Worm (Caenorhabditis elegans) whole organism, L1 larva: Measurements from ENCODE around the gene F22E5.21.
"Not testable (repeated sequence)": the region's sequence is repeated elsewhere in the genome, so short reads cannot be mapped to it uniquely, and the experiment has no call there.

Experiments
- C04F5.9 ChIP-seq: sonication (generic microtip); optimal IDR thresholded peaks from 2 replicates; lab custom pipeline; 2016; ENCODE audit warnings: missing genetic modification characterization, missing compliant biosample characterization
- C34B4.2 ChIP-seq: sonication (generic microtip); optimal IDR thresholded peaks from 2 replicates; lab custom pipeline; 2017; ENCODE audit warnings: mild to moderate bottlenecking, missing genetic modification characterization, missing compliant biosample characterization
- alr-1 ChIP-seq: fragments of 200-800 bp; sonication (Bioruptor generic); optimal IDR thresholded peaks from 2 replicates; lab custom pipeline; 2018; ENCODE audit warnings: borderline replicate concordance, mild to moderate bottlenecking, missing genetic modification characterization, missing compliant biosample characterization
- ama-1 ChIP-seq: fragments of 150-350 bp; optimal IDR thresholded peaks from 2 replicates; lab custom pipeline; 2014
- blmp-1 ChIP-seq: fragments of 150-350 bp; optimal IDR thresholded peaks from 2 replicates; lab custom pipeline; 2014; ENCODE audit warnings: missing biosample characterization, missing genetic modification characterization
- ceh-63 ChIP-seq: fragments of 200-800 bp; sonication (Bioruptor generic); optimal IDR thresholded peaks from 2 replicates; lab custom pipeline; 2018; ENCODE audit warnings: mild to moderate bottlenecking, missing genetic modification characterization, missing compliant biosample characterization
- ceh-88 ChIP-seq: fragments of 200-800 bp; sonication (Bioruptor generic); IDR thresholded peaks from 2 replicates; pipeline ENCODE4 v1.3.6; 2022; ENCODE audit warnings: missing genetic modification characterization, missing compliant biosample characterization
- elt-2 ChIP-seq: sonication (generic microtip); optimal IDR thresholded peaks from 2 replicates; lab custom pipeline; 2016; ENCODE audit warnings: missing genetic modification characterization, mild to moderate bottlenecking, inconsistent platforms, missing compliant biosample characterization, missing genetic modification reagents
- fkh-10 ChIP-seq: sonication (generic microtip); optimal IDR thresholded peaks from 2 replicates; lab custom pipeline; 2017; ENCODE audit warnings: missing biosample characterization, missing genetic modification reagents, missing genetic modification characterization
- fkh-4 ChIP-seq: sonication (generic microtip); optimal IDR thresholded peaks from 2 replicates; lab custom pipeline; 2016; ENCODE audit warnings: missing compliant biosample characterization, missing genetic modification characterization, borderline replicate concordance
- fkh-8 ChIP-seq: sonication (generic microtip); optimal IDR thresholded peaks from 2 replicates; lab custom pipeline; 2016; ENCODE audit warnings: mild to moderate bottlenecking, missing genetic modification characterization, missing compliant biosample characterization
- fos-1 ChIP-seq: fragments of 150-350 bp; optimal IDR thresholded peaks from 2 replicates; lab custom pipeline; 2014; ENCODE audit warnings: missing biosample characterization, missing genetic modification characterization
- hlh-17 ChIP-seq: fragments of 200-800 bp; sonication (Bioruptor generic); optimal IDR thresholded peaks from 2 replicates; lab custom pipeline; 2018; ENCODE audit warnings: missing genetic modification characterization, mild to moderate bottlenecking, missing compliant biosample characterization, moderate library complexity, borderline replicate concordance
- hpl-2 ChIP-seq: fragments of 150-350 bp; optimal IDR thresholded peaks from 2 replicates; lab custom pipeline; 2014; ENCODE audit warnings: missing biosample characterization, missing genetic modification reagents, missing genetic modification characterization
- irx-1 ChIP-seq: sonication (generic microtip); optimal IDR thresholded peaks from 2 replicates; lab custom pipeline; 2016; ENCODE audit warnings: missing genetic modification characterization, missing compliant biosample characterization
- lin-14 ChIP-seq: fragments of 200-800 bp; sonication (Bioruptor generic); optimal IDR thresholded peaks from 2 replicates; lab custom pipeline; 2018; ENCODE audit warnings: mild to moderate bottlenecking, missing genetic modification characterization, moderate library complexity, missing compliant biosample characterization
- lin-35 ChIP-seq, 2 experiments: fragments of 150-350 bp; optimal IDR thresholded peaks; 2 replicates each; lab custom pipeline; 2014; ENCODE audit warnings: missing biosample characterization in 2 of 2, missing genetic modification characterization in 2 of 2, missing genetic modification reagents in 2 of 2
- lir-3 ChIP-seq: sonication (generic microtip); optimal IDR thresholded peaks from 2 replicates; lab custom pipeline; 2016; ENCODE audit warnings: mild to moderate bottlenecking, missing genetic modification characterization, moderate library complexity, missing compliant biosample characterization; ENCODE audit not compliant: poor library complexity
- mdl-1 ChIP-seq, 2 experiments: fragments of 150-350 bp; optimal IDR thresholded peaks; 2 replicates each; lab custom pipeline; 2014 to 2017; ENCODE audit warnings: missing biosample characterization in 2 of 2, missing genetic modification characterization in 2 of 2, inconsistent platforms in 1 of 2
- nhr-11 ChIP-seq: fragments of 150-350 bp; optimal IDR thresholded peaks from 2 replicates; lab custom pipeline; 2014; ENCODE audit warnings: missing biosample characterization, missing genetic modification characterization
- nhr-20 ChIP-seq: sonication (generic microtip); optimal IDR thresholded peaks from 2 replicates; lab custom pipeline; 2016; ENCODE audit warnings: mild to moderate bottlenecking, missing genetic modification characterization, missing compliant biosample characterization
- nhr-237 ChIP-seq: fragments of 150-350 bp; optimal IDR thresholded peaks from 2 replicates; lab custom pipeline; 2014; ENCODE audit warnings: missing biosample characterization, missing genetic modification characterization
- nhr-71 ChIP-seq: sonication (generic microtip); optimal IDR thresholded peaks from 2 replicates; lab custom pipeline; 2016; ENCODE audit warnings: mild to moderate bottlenecking, missing genetic modification characterization, moderate library complexity, missing compliant biosample characterization
- nhr-76 ChIP-seq: sonication (generic microtip); optimal IDR thresholded peaks from 2 replicates; lab custom pipeline; 2017; ENCODE audit warnings: missing biosample characterization, missing genetic modification characterization
- nhr-77 ChIP-seq: fragments of 150-350 bp; optimal IDR thresholded peaks from 2 replicates; lab custom pipeline; 2014; ENCODE audit warnings: missing biosample characterization, missing genetic modification characterization
- pax-3 ChIP-seq: fragments of 200-800 bp; sonication (Bioruptor generic); optimal IDR thresholded peaks from 2 replicates; lab custom pipeline; 2018; ENCODE audit warnings: mild to moderate bottlenecking, missing genetic modification characterization, moderate library complexity, missing compliant biosample characterization
- pqm-1 ChIP-seq: sonication (generic microtip); optimal IDR thresholded peaks from 3 replicates; lab custom pipeline; 2017; ENCODE audit warnings: missing biosample characterization, missing genetic modification characterization
- snu-23 ChIP-seq: sonication (generic microtip); optimal IDR thresholded peaks from 2 replicates; lab custom pipeline; 2016; ENCODE audit warnings: missing genetic modification characterization, missing compliant biosample characterization
- tlp-1 ChIP-seq: fragments of 150-350 bp; optimal IDR thresholded peaks from 2 replicates; lab custom pipeline; 2014; ENCODE audit warnings: missing biosample characterization, missing genetic modification characterization
- unc-30 ChIP-seq: sonication (generic microtip); optimal IDR thresholded peaks from 2 replicates; lab custom pipeline; 2017; ENCODE audit warnings: missing biosample characterization, missing genetic modification characterization
- unc-86 ChIP-seq: sonication (generic microtip); optimal IDR thresholded peaks from 2 replicates; lab custom pipeline; 2016; ENCODE audit warnings: missing genetic modification characterization, missing compliant biosample characterization
- unc-98 ChIP-seq: fragments of 200-800 bp; sonication (Bioruptor generic); IDR thresholded peaks from 2 replicates; pipeline ENCODE4 v1.3.6; 2022; ENCODE audit warnings: missing genetic modification characterization, missing compliant biosample characterization
- vab-15 ChIP-seq: sonication (generic microtip); optimal IDR thresholded peaks from 2 replicates; lab custom pipeline; 2017; ENCODE audit warnings: missing genotype, mild to moderate bottlenecking, missing genetic modification characterization, missing compliant biosample characterization
- zip-4 ChIP-seq: fragments of 200-800 bp; sonication (Bioruptor generic); optimal IDR thresholded peaks from 2 replicates; lab custom pipeline; 2018; ENCODE audit warnings: mild to moderate bottlenecking, missing genetic modification characterization, moderate library complexity, missing compliant biosample characterization

F22E5.21 gene

ce11 chrII:2637359-2637758 is at the start of gene F22E5.21:
F22E5.21 (minus strand) TSS chrII:2637459.
- no peak for TF ChIP-seq nhr-71 (tag; lab: Kevin White, UChicago)
- no peak for TF ChIP-seq fkh-8 (tag; lab: Kevin White, UChicago)
- TF ChIP-seq unc-86 (tag; lab: Kevin White, UChicago), result no peak
- TF ChIP-seq irx-1 (tag; lab: Kevin White, UChicago), result no peak
- TF ChIP-seq lin-14 (GFP tag; lab: Kevin White, UChicago), result no peak
- no peak for TF ChIP-seq blmp-1 (tag; lab: Kevin White, UChicago)
- TF ChIP-seq ceh-63, result no peak
- TF ChIP-seq fkh-10, result no peak

ce11 chrII:2684783-2685182 is 47.5 kb upstream of the F22E5.21 start:
- TF ChIP-seq pqm-1 (tag; lab: Kevin White, UChicago) (no peak), unc-86 (tag; lab: Kevin White, UChicago) (no peak), nhr-76 (tag; lab: Kevin White, UChicago) (no peak), unc-98 (GFP tag; lab: Robert Waterston, UW) (no peak), nhr-77 (tag; lab: Kevin White, UChicago) (no peak), pax-3 (tag; lab: Kevin White, UChicago) (no peak), snu-23 (no peak), C04F5.9 (no peak), ceh-88 (no peak), nhr-20 (tag; lab: Kevin White, UChicago) (no peak), unc-30 (tag; lab: Kevin White, UChicago) (no peak), fkh-4 (no peak), nhr-11 (no peak), ama-1 (no peak), nhr-237 (tag; lab: Kevin White, UChicago) (no peak)
- TF ChIP-seq, all 84 proteins: peak for 0

ce11 chrII:2684208-2684607 is 46.9 kb upstream of the F22E5.21 start, which contains the start of gene ceh-87:
ceh-87 (minus strand) TSS chrII:2684308.
- no peak for TF ChIP-seq C34B4.2 (tag; lab: Kevin White, UChicago)
- TF ChIP-seq pqm-1 (tag; lab: Kevin White, UChicago), result no peak
- TF ChIP-seq alr-1, result no peak
- TF ChIP-seq ama-1, result no peak

- no peak for TF ChIP-seq ama-1
- no peak for TF ChIP-seq zip-4
- no peak for TF ChIP-seq vab-15 (tag; lab: Kevin White, UChicago)
- no peak for TF ChIP-seq hlh-17
Measured at ce11 chrII:2681118-2681517, 43.9 kb upstream of the F22E5.21 start, which contains the start of gene F34D6.1. F34D6.1 (minus strand) TSS chrII:2681218.

- TF ChIP-seq lir-3 (tag; lab: Kevin White, UChicago), result no peak
- peak; percentile 69 for TF ChIP-seq pqm-1 (tag; lab: Kevin White, UChicago)
- no peak for TF ChIP-seq C34B4.2 (tag; lab: Kevin White, UChicago)
- peak; percentile 76 for TF ChIP-seq tlp-1
- TF ChIP-seq lin-35 (GFP tag; optimal IDR thresholded peaks at IDR 0.05; lab: Kevin White, UChicago), result peak in 1 of 2 experiments; percentile 10
- TF ChIP-seq elt-2 (tag; lab: Kevin White, UChicago), result peak; percentile 93
- TF ChIP-seq hpl-2 (GFP tag; lab: Kevin White, UChicago), result no peak
Measured at ce11 chrII:2677534-2678168, 40.4 kb upstream of the F22E5.21 start, which contains the start of gene F22E5.17. F22E5.17 (plus strand) TSS chrII:2678041.

ce11 chrII:2673534-2673933 is 36.3 kb upstream of the F22E5.21 start, which contains the start of the genes F22E5.20 and F22E5.1:
F22E5.20 (minus strand) TSS chrII:2673634.
F22E5.1 (plus strand) TSS chrII:2673775.
- TF ChIP-seq fos-1 (tag; lab: Kevin White, UChicago); lir-3 (tag; lab: Kevin White, UChicago); mdl-1 (tag; optimal IDR thresholded peaks at IDR 0.05; lab: Kevin White, UChicago): not testable (repeated sequence)
